Worm (Caenorhabditis elegans) whole organism, L4 larva: ENCODE measurements around the gene F22F4.5.
A peak's percentile ranks its signal among the peaks of the same experiment; 100 is the strongest.

Source experiments
- D1046.2 ChIP-seq: fragments of 200-800 bp; sonication (Bioruptor generic); IDR thresholded peaks from 2 replicates; pipeline ENCODE4 v1.3.6; 2022; ENCODE audit warnings: missing genetic modification characterization, missing compliant biosample characterization
- F26F4.8 ChIP-seq: fragments of 200-800 bp; sonication (Bioruptor generic); conservative IDR thresholded peaks from 2 replicates; pipeline ENCODE4 v1.3.6; 2022; ENCODE audit warnings: missing genetic modification characterization, missing compliant biosample characterization
- F37D6.2 ChIP-seq: sonication (generic microtip); optimal IDR thresholded peaks from 2 replicates; lab custom pipeline; 2016; ENCODE audit warnings: mild to moderate bottlenecking, missing genetic modification characterization, missing compliant biosample characterization
- T26A8.4 ChIP-seq: fragments of 200-800 bp; sonication (Bioruptor generic); IDR thresholded peaks from 2 replicates; pipeline ENCODE4 v1.3.6; 2022; ENCODE audit warnings: missing genetic modification characterization, missing compliant biosample characterization
- Y105C5A.15 ChIP-seq: fragments of 200-800 bp; sonication (Bioruptor generic); IDR thresholded peaks from 2 replicates; pipeline ENCODE4 v1.3.6; 2022; ENCODE audit warnings: missing genetic modification characterization, missing compliant biosample characterization
- Y5F2A.4 ChIP-seq: fragments of 200-800 bp; sonication (Bioruptor generic); optimal IDR thresholded peaks from 2 replicates; lab custom pipeline; 2018; ENCODE audit warnings: mild to moderate bottlenecking, missing genetic modification characterization, missing compliant biosample characterization
- ZK546.5 ChIP-seq, 2 experiments: sonication (generic microtip); optimal IDR thresholded peaks; 2 replicates each; lab custom pipeline; 2017; ENCODE audit warnings: missing biosample characterization in 2 of 2, missing genetic modification characterization in 2 of 2
- aha-1 ChIP-seq: fragments of 150-350 bp; peaks from one replicate; lab custom pipeline; 2014; ENCODE audit warnings: missing biosample characterization, missing genetic modification characterization
- aly-2 ChIP-seq: sonication (generic microtip); optimal IDR thresholded peaks from 2 replicates; lab custom pipeline; 2018; ENCODE audit warnings: missing biosample characterization, missing genetic modification characterization
- ama-1 ChIP-seq: fragments of 150-350 bp; optimal IDR thresholded peaks from 2 replicates; lab custom pipeline; 2014; ENCODE audit warnings: inconsistent platforms, mixed read lengths
- ceh-32 ChIP-seq: sonication (generic microtip); optimal IDR thresholded peaks from 2 replicates; lab custom pipeline; 2016; ENCODE audit warnings: mild to moderate bottlenecking, missing genetic modification characterization, missing compliant biosample characterization; ENCODE audit not compliant: poor library complexity
- ces-1 ChIP-seq: fragments of 150-350 bp; sonication (generic microtip); optimal IDR thresholded peaks from 4 replicates; lab custom pipeline; 2014; ENCODE audit warnings: missing biosample characterization, missing genetic modification reagents, missing genetic modification characterization
- ctbp-1 ChIP-seq: fragments of 200-800 bp; sonication (Bioruptor generic); IDR thresholded peaks from 2 replicates; pipeline ENCODE4 v1.3.6; 2022; ENCODE audit warnings: missing genetic modification reagents, missing genetic modification characterization, missing compliant biosample characterization
- daf-8 ChIP-seq: fragments of 200-800 bp; sonication (Bioruptor generic); IDR thresholded peaks from 2 replicates; pipeline ENCODE4 v1.3.6; 2022; ENCODE audit warnings: missing genetic modification characterization, missing compliant biosample characterization
- dmd-6 ChIP-seq: fragments of 200-800 bp; sonication (Bioruptor generic); IDR thresholded peaks from 2 replicates; pipeline ENCODE4 v1.3.6; 2022; ENCODE audit warnings: missing genetic modification reagents, missing genetic modification characterization, missing compliant biosample characterization
- dpl-1 ChIP-seq: fragments of 150-350 bp; optimal IDR thresholded peaks from 2 replicates; lab custom pipeline; 2014; ENCODE audit warnings: missing biosample characterization, missing genetic modification reagents, missing genetic modification characterization
- duxl-1 ChIP-seq: sonication (generic microtip); optimal IDR thresholded peaks from 2 replicates; lab custom pipeline; 2016; ENCODE audit warnings: mild to moderate bottlenecking, missing genetic modification characterization, moderate library complexity, missing compliant biosample characterization; ENCODE audit not compliant: poor library complexity
- dve-1 ChIP-seq: sonication (generic microtip); optimal IDR thresholded peaks from 2 replicates; lab custom pipeline; 2017; ENCODE audit warnings: antibody characterized with exemption, mild to moderate bottlenecking, missing genetic modification characterization, missing compliant biosample characterization; ENCODE audit not compliant: insufficient read depth
- egl-27 ChIP-seq: sonication (generic microtip); optimal IDR thresholded peaks from 3 replicates; lab custom pipeline; 2017; ENCODE audit warnings: missing biosample characterization, missing genetic modification reagents, missing genetic modification characterization
- egl-43 ChIP-seq: fragments of 200-800 bp; sonication (Bioruptor generic); IDR thresholded peaks from 2 replicates; pipeline ENCODE4 v1.3.6; 2022; ENCODE audit warnings: missing genetic modification reagents, missing genetic modification characterization, missing compliant biosample characterization
- fos-1 ChIP-seq: fragments of 150-350 bp; optimal IDR thresholded peaks from 2 replicates; lab custom pipeline; 2014; ENCODE audit warnings: missing biosample characterization, missing genetic modification characterization
- gei-8 ChIP-seq: fragments of 200-800 bp; sonication (Bioruptor generic); optimal IDR thresholded peaks from 2 replicates; lab custom pipeline; 2018; ENCODE audit warnings: mild to moderate bottlenecking, missing genetic modification characterization, missing compliant biosample characterization
- hmg-1.1 ChIP-seq: fragments of 200-800 bp; sonication (Bioruptor generic); IDR thresholded peaks from 2 replicates; pipeline ENCODE4 v1.3.6; 2022; ENCODE audit warnings: missing genetic modification reagents, missing genetic modification characterization, missing compliant biosample characterization
- jun-1 ChIP-seq: fragments of 150-350 bp; optimal IDR thresholded peaks from 2 replicates; lab custom pipeline; 2014; ENCODE audit warnings: missing biosample characterization, missing genetic modification reagents, missing genetic modification characterization
- lin-1 ChIP-seq: fragments of 200-800 bp; sonication (Bioruptor generic); IDR thresholded peaks from 2 replicates; pipeline ENCODE4 v1.3.6; 2022; ENCODE audit warnings: missing genetic modification reagents, missing genetic modification characterization, missing compliant biosample characterization
- lir-3 ChIP-seq: sonication (generic microtip); optimal IDR thresholded peaks from 2 replicates; lab custom pipeline; 2016; ENCODE audit warnings: mild to moderate bottlenecking, missing genetic modification characterization, missing compliant biosample characterization
- lsy-2 ChIP-seq, 2 experiments: fragments of 150-350 bp in 1 of 2; sonication (generic microtip) in 1 of 2; optimal IDR thresholded peaks; 2 replicates each; lab custom pipeline; 2014 to 2017; ENCODE audit warnings: missing biosample characterization in 2 of 2, missing genetic modification characterization in 2 of 2
- madf-9 ChIP-seq: fragments of 200-800 bp; sonication (Bioruptor generic); conservative IDR thresholded peaks from 2 replicates; pipeline ENCODE4 v1.3.6; 2022; ENCODE audit warnings: missing genetic modification reagents, missing genetic modification characterization, missing compliant biosample characterization
- mdl-1 ChIP-seq, 2 experiments: fragments of 150-350 bp in 1 of 2; sonication (generic microtip) in 1 of 2; optimal IDR thresholded peaks; 2 replicates each; lab custom pipeline; 2014 to 2017; ENCODE audit warnings: missing biosample characterization in 2 of 2, missing genetic modification characterization in 2 of 2
- mep-1 ChIP-seq: fragments of 150-350 bp; sonication (generic microtip); optimal IDR thresholded peaks from 3 replicates; lab custom pipeline; 2014; ENCODE audit warnings: missing biosample characterization, missing genetic modification characterization
- mxl-2 ChIP-seq: fragments of 200-800 bp; sonication (Bioruptor generic); conservative IDR thresholded peaks from 2 replicates; pipeline ENCODE4 v1.3.6; 2022; ENCODE audit warnings: missing genetic modification reagents, missing genetic modification characterization, missing compliant biosample characterization
- nhr-102 ChIP-seq: sonication (generic microtip); optimal IDR thresholded peaks from 2 replicates; lab custom pipeline; 2016; ENCODE audit warnings: mild to moderate bottlenecking, missing genetic modification characterization, moderate library complexity, missing compliant biosample characterization
- nhr-111 ChIP-seq: fragments of 200-800 bp; sonication (Bioruptor generic); optimal IDR thresholded peaks from 2 replicates; lab custom pipeline; 2018; ENCODE audit warnings: mild to moderate bottlenecking, missing genetic modification characterization, missing compliant biosample characterization
- nhr-25 ChIP-seq: sonication (generic microtip); optimal IDR thresholded peaks from 2 replicates; lab custom pipeline; 2017; ENCODE audit warnings: missing genetic modification characterization, mild to moderate bottlenecking, missing compliant biosample characterization, antibody characterized with exemption, moderate library complexity, borderline replicate concordance; ENCODE audit not compliant: insufficient read depth
- nhr-6 ChIP-seq: fragments of 150-350 bp; optimal IDR thresholded peaks from 2 replicates; lab custom pipeline; 2014; ENCODE audit warnings: missing biosample characterization, missing genetic modification characterization
- nhr-77 ChIP-seq: fragments of 150-350 bp; optimal IDR thresholded peaks from 2 replicates; lab custom pipeline; 2014; ENCODE audit warnings: missing biosample characterization, missing genetic modification characterization
- pha-4 ChIP-seq, 2 experiments: fragments of 150-350 bp in 1 of 2; fragments of 200-800 bp in 1 of 2; sonication (Bioruptor generic) in 1 of 2; IDR thresholded peaks in 1 of 2; optimal IDR thresholded peaks in 1 of 2; 2 replicates each; pipeline versions ENCODE4 v1.3.6 to Lab custom; 2014 to 2022; ENCODE audit warnings: missing genetic modification characterization in 2 of 2, missing genetic modification reagents in 2 of 2, missing biosample characterization in 1 of 2, missing compliant biosample characterization in 1 of 2
- php-3 ChIP-seq: fragments of 200-800 bp; sonication (Bioruptor generic); IDR thresholded peaks from 2 replicates; pipeline ENCODE4 v1.3.6; 2022; ENCODE audit warnings: missing genetic modification reagents, missing genetic modification characterization, missing compliant biosample characterization
- rbr-2 ChIP-seq: sonication (generic microtip); optimal IDR thresholded peaks from 2 replicates; lab custom pipeline; 2016; ENCODE audit warnings: missing genotype, missing genetic modification characterization, missing compliant biosample characterization
- set-16 ChIP-seq: fragments of 200-800 bp; sonication (Bioruptor generic); IDR thresholded peaks from 2 replicates; pipeline ENCODE4 v1.3.6; 2022; ENCODE audit warnings: missing genetic modification reagents, missing genetic modification characterization, missing compliant biosample characterization
- skn-1 ChIP-seq: fragments of 150-350 bp; optimal IDR thresholded peaks from 2 replicates; lab custom pipeline; 2014; ENCODE audit warnings: missing biosample characterization, missing genetic modification characterization
- spr-1 ChIP-seq: sonication (generic microtip); optimal IDR thresholded peaks from 2 replicates; lab custom pipeline; 2016; ENCODE audit warnings: mild to moderate bottlenecking, missing genetic modification characterization, missing compliant biosample characterization
- spr-3 ChIP-seq: fragments of 200-800 bp; sonication (Bioruptor generic); optimal IDR thresholded peaks from 2 replicates; lab custom pipeline; 2018; ENCODE audit warnings: mild to moderate bottlenecking, missing genetic modification characterization, missing compliant biosample characterization
- tra-1 ChIP-seq: fragments of 200-800 bp; sonication (Bioruptor generic); IDR thresholded peaks from 2 replicates; pipeline ENCODE4 v1.3.6; 2022; ENCODE audit warnings: missing genetic modification reagents, missing genetic modification characterization, missing compliant biosample characterization
- unc-39 ChIP-seq: sonication (generic microtip); optimal IDR thresholded peaks from 2 replicates; lab custom pipeline; 2017; ENCODE audit warnings: missing biosample characterization, missing genetic modification characterization
- vab-7 ChIP-seq: fragments of 200-800 bp; sonication (Bioruptor generic); IDR thresholded peaks from 2 replicates; pipeline ENCODE4 v1.3.6; 2022; ENCODE audit warnings: missing genetic modification reagents, missing genetic modification characterization, missing compliant biosample characterization
- zag-1 ChIP-seq: fragments of 150-350 bp; optimal IDR thresholded peaks from 2 replicates; lab custom pipeline; 2014; ENCODE audit warnings: missing biosample characterization, missing genetic modification characterization
- zfp-2 ChIP-seq: sonication (generic microtip); optimal IDR thresholded peaks from 2 replicates; lab custom pipeline; 2016; ENCODE audit warnings: mild to moderate bottlenecking, missing genetic modification characterization, missing compliant biosample characterization
- zip-11 ChIP-seq: fragments of 200-800 bp; sonication (Bioruptor generic); IDR thresholded peaks from 2 replicates; pipeline ENCODE4 v1.3.6; 2022; ENCODE audit warnings: missing genetic modification characterization, missing compliant biosample characterization
- ztf-7 ChIP-seq: fragments of 150-350 bp; optimal IDR thresholded peaks from 2 replicates; lab custom pipeline; 2014; ENCODE audit warnings: missing biosample characterization, missing genetic modification characterization

Gene F22F4.5

ce11 chrX:5982799-5983198 lies 9.9 kb downstream of the F22F4.5 start (continued):
- TF ChIP-seq nhr-25 (tag; lab: Kevin White, UChicago): no peak
- no peak for TF ChIP-seq D1046.2 (GFP tag; lab: Robert Waterston, UW)
- TF ChIP-seq spr-3: no peak
- TF ChIP-seq fos-1: no peak
- no peak for TF ChIP-seq ama-1 (lab: Kevin White, UChicago)
- no peak for TF ChIP-seq rbr-2
- no peak for TF ChIP-seq unc-39 (tag; lab: Kevin White, UChicago)
- TF ChIP-seq tra-1: no peak
- TF ChIP-seq nhr-102 (tag; lab: Kevin White, UChicago): no peak
- TF ChIP-seq F37D6.2 (tag; lab: Kevin White, UChicago): no peak
- TF ChIP-seq lin-1: no peak
- TF ChIP-seq aha-1: peak; percentile 34
- TF ChIP-seq skn-1 (tag; lab: Kevin White, UChicago): no peak
- no peak for TF ChIP-seq egl-27 (tag; lab: Kevin White, UChicago)
- TF ChIP-seq dve-1 (tag; lab: Kevin White, UChicago): no peak
- no peak for TF ChIP-seq mdl-1 (tag; optimal IDR thresholded peaks at IDR 0.05; lab: Kevin White, UChicago)
- 0 out of 2 replicates have a peak, but pooled peaks have one; percentile 14 for TF ChIP-seq dmd-6 (GFP tag; lab: Robert Waterston, UW)
- no peak for TF ChIP-seq ZK546.5 (tag; optimal IDR thresholded peaks at IDR 0.05; lab: Kevin White, UChicago)
- no peak for TF ChIP-seq gei-8 (GFP tag; lab: Kevin White, UChicago)
- TF ChIP-seq lir-3: no peak
- no peak for TF ChIP-seq zag-1 (tag; lab: Kevin White, UChicago)
- no peak for TF ChIP-seq ztf-7
- peak; percentile 21; the same call in 1 of the 2 replicates for TF ChIP-seq set-16
- no peak for TF ChIP-seq F26F4.8 (GFP tag; lab: Robert Waterston, UW)
- peak; percentile 52 for TF ChIP-seq mep-1 (tag; lab: Kevin White, UChicago)
- no peak for TF ChIP-seq jun-1 (tag; lab: Kevin White, UChicago)
- no peak for TF ChIP-seq zfp-2 (tag; lab: Kevin White, UChicago)
- no peak for TF ChIP-seq Y5F2A.4 (GFP tag; lab: Kevin White, UChicago)
- TF ChIP-seq vab-7 (GFP tag; lab: Robert Waterston, UW): no peak
- TF ChIP-seq duxl-1 (tag; lab: Kevin White, UChicago): no peak
- no peak for TF ChIP-seq madf-9 (GFP tag; lab: Robert Waterston, UW)
- TF ChIP-seq, all 104 proteins: peak for 14

ce11 chrX:5981698-5982097 lies 11.0 kb downstream of the F22F4.5 start:
- no peak for TF ChIP-seq aly-2 (tag; lab: Kevin White, UChicago)
- no peak for TF ChIP-seq dmd-6 (GFP tag; lab: Robert Waterston, UW)
- TF ChIP-seq set-16: peak; percentile 63; the same call in 1 of the 2 replicates
- no peak for TF ChIP-seq nhr-6
- TF ChIP-seq spr-1: no peak
- 0 out of 2 replicates have a peak, but pooled peaks have one; percentile 33 for TF ChIP-seq hmg-1.1
- no peak for TF ChIP-seq Y105C5A.15
- no peak for TF ChIP-seq ceh-32
- TF ChIP-seq lsy-2 (tag; optimal IDR thresholded peaks at IDR 0.05; lab: Kevin White, UChicago): peak in 1 of 2 experiments; percentile 3
- TF ChIP-seq F26F4.8 (GFP tag; lab: Robert Waterston, UW): no peak
- peak; percentile 88 for TF ChIP-seq aha-1
- TF ChIP-seq T26A8.4: no peak
- TF ChIP-seq nhr-77 (tag; lab: Kevin White, UChicago): no peak
- no peak for TF ChIP-seq daf-8 (GFP tag; lab: Robert Waterston, UW)
- peak; percentile 25; the same call in 1 of the 2 replicates for TF ChIP-seq pha-4 (GFP tag; IDR thresholded peaks at IDR 0.05; lab: Robert Waterston, UW)
- no peak for TF ChIP-seq pha-4 (tag; optimal IDR thresholded peaks at IDR 0.05; lab: Kevin White, UChicago)
- TF ChIP-seq ctbp-1 (GFP tag; lab: Robert Waterston, UW): no peak
- no peak for TF ChIP-seq mxl-2 (GFP tag; lab: Robert Waterston, UW)
- no peak for TF ChIP-seq nhr-111 (GFP tag; lab: Kevin White, UChicago)
- no peak for TF ChIP-seq zip-11
- no peak for TF ChIP-seq egl-43 (GFP tag; lab: Robert Waterston, UW)
- no peak for TF ChIP-seq gei-8 (GFP tag; lab: Kevin White, UChicago)
- no peak for TF ChIP-seq ces-1 (GFP tag; lab: Kevin White, UChicago)
- no peak for TF ChIP-seq php-3 (GFP tag; lab: Robert Waterston, UW)
- no peak for TF ChIP-seq jun-1 (tag; lab: Kevin White, UChicago)
- no peak for TF ChIP-seq ama-1 (lab: Kevin White, UChicago)
- TF ChIP-seq dpl-1: no peak
- TF ChIP-seq F37D6.2 (tag; lab: Kevin White, UChicago): no peak
